Fruit fly (Drosophila melanogaster) whole organism, adult: ENCODE results near the gene CG44142.

ENCODE experiments used
- Crg-1 ChIP-seq: fragments of 200-800 bp; sonication (Bioruptor generic); optimal IDR thresholded peaks from 2 replicates; lab custom pipeline; 2016; ENCODE audit warnings: missing biosample characterization, missing genetic modification characterization
- pad ChIP-seq: fragments of 200-800 bp; sonication (Bioruptor generic); optimal IDR thresholded peaks from 3 replicates; lab custom pipeline; 2017; ENCODE audit warnings: missing biosample characterization, missing genetic modification characterization, mild to moderate bottlenecking, moderate library complexity, missing genetic modification reagents

DNA sequence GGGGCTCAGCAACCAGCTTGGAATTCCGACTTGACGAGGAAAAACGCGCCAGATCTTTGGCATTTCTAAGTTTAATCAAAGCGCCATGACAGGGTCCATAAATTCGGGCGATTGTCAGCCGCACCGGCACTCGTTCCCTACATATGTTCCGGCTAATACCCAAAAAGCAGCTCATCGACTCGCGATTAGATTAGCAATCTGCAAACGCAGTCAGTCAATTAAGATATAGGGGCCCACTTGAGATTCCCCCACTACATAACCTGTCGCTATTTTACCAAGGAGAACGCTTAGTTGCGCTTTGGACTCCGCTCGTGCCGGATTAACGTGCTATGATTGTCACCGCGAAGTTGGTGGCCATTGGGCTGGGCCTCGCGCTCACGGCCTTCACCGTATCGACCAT, 18.5 kb downstream of the CG44142 start, which contains the start of gene CG8773:
- TF ChIP-seq pad (GFP tag; lab: Kevin White, UChicago) (no peak), Crg-1 (GFP tag; lab: Kevin White, UChicago) (no peak)
